Worm (Caenorhabditis elegans) whole organism, early embryonic: ENCODE measurements around the gene snu-23.

Experiments used
- B0310.2 ChIP-seq: sonication (generic microtip); optimal IDR thresholded peaks from 2 replicates; lab custom pipeline; 2016; ENCODE audit warnings: mild to moderate bottlenecking, missing genetic modification characterization, missing compliant biosample characterization
- ama-1 ChIP-seq: fragments of 150-350 bp; optimal IDR thresholded peaks from 2 replicates; lab custom pipeline; 2014
- ceh-36 ChIP-seq: sonication (generic microtip); optimal IDR thresholded peaks from 2 replicates; lab custom pipeline; 2016; ENCODE audit warnings: missing genetic modification characterization, inconsistent platforms, missing compliant biosample characterization
- ets-7 ChIP-seq: sonication (generic microtip); optimal IDR thresholded peaks from 2 replicates; lab custom pipeline; 2016; ENCODE audit warnings: missing genotype, missing genetic modification characterization, missing compliant biosample characterization
- pes-1 ChIP-seq: fragments of 200-800 bp; sonication (Bioruptor generic); IDR thresholded peaks from 2 replicates; pipeline ENCODE4 v1.3.6; 2022; ENCODE audit warnings: missing genetic modification reagents, missing genetic modification characterization, missing compliant biosample characterization

ce11 chrIII:7773791-7774190, 3.9 kb upstream of the snu-23 start:
- TF ChIP-seq B0310.2 (tag; lab: Kevin White, UChicago), result no peak
- no peak for TF ChIP-seq ets-7 (tag; lab: Kevin White, UChicago)
- no peak for TF ChIP-seq ama-1 (lab: Kevin White, UChicago)
- TF ChIP-seq ceh-36 (tag; lab: Kevin White, UChicago), result no peak
- no peak for TF ChIP-seq pes-1 (GFP tag; lab: Robert Waterston, UW)
